Worm (Caenorhabditis elegans): ENCODE data around the gene ugt-30.

The ugt-30 gene

DNA sequence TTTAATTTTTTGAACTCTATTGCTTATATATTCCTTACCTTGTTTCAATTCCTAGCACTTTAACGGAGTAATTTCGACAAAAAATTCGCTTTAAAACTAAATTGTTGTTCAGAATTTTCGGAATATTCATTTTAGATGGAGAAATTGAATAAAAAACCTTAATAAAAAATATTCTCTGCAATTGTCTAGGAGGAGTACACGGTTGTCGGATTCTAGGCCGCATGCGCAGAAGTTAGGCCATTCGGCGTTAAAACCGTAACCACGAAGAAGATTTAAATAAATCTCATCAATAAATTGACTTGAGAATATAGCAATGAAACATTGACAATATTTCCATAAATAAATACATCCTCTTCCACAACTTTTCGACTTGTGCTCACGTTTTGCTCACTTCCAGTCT is 42.8 kb downstream of the ugt-30 start, which contains the start of the genes C01G10.10 and C01G10.9 (continued):
- TF ChIP-seq nhr-12 (tag; optimal IDR thresholded peaks at IDR 0.05), result no peak
- no peak for TF ChIP-seq mbf-1 (tag; optimal IDR thresholded peaks at IDR 0.05)

DNA sequence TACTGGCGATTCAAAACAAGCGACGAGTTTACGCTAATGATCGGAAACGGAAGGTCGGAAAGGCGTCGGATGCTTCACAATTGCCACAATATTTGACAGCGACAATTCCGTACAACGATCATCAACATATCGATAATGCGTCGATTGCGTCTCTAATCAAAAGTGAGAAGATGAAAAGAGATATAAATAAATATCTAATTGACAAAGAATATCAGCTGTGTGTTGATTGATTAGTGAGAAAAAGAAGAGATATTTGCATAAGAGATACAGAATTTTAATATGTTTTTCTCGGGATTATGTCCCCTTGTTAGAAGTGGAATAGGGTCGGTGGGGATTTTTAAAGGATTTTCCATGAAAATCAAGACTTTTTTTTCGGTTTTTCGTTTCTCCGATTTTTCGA is 46.5 kb downstream of the ugt-30 start:
- TF ChIP-seq mbf-1 (tag; optimal IDR thresholded peaks at IDR 0.05), result no peak
- no peak for TF ChIP-seq fos-1 (tag; optimal IDR thresholded peaks at IDR 0.05)
- no peak for TF ChIP-seq blmp-1 (tag; optimal IDR thresholded peaks at IDR 0.05; ENCODE audit: insufficient read depth)
- no peak for TF ChIP-seq zag-1 (tag; optimal IDR thresholded peaks at IDR 0.05)
- no peak for TF ChIP-seq lsy-2 (tag; optimal IDR thresholded peaks at IDR 0.05)
- no peak for TF ChIP-seq nhr-129 (tag; optimal IDR thresholded peaks at IDR 0.05)
- TF ChIP-seq mdl-1 (tag; optimal IDR thresholded peaks at IDR 0.05), result no peak
- no peak for TF ChIP-seq nhr-23 (tag; optimal IDR thresholded peaks at IDR 0.05)
- no peak for TF ChIP-seq Y55F3AM.14 (GFP tag; optimal IDR thresholded peaks at IDR 0.05)
- TF ChIP-seq R02D3.7 (tag; optimal IDR thresholded peaks at IDR 0.05), result no peak
- TF ChIP-seq egl-27 (tag; optimal IDR thresholded peaks at IDR 0.05), result no peak
- TF ChIP-seq sma-3 (GFP tag; optimal IDR thresholded peaks at IDR 0.05), result no peak
- no peak for TF ChIP-seq lin-11 (tag; optimal IDR thresholded peaks at IDR 0.05)
- TF ChIP-seq dmd-4 (tag; optimal IDR thresholded peaks at IDR 0.05), result no peak
- no peak for TF ChIP-seq lin-39 (tag; optimal IDR thresholded peaks at IDR 0.05)
- TF ChIP-seq ceh-82 (tag; optimal IDR thresholded peaks at IDR 0.05), result no peak
- no peak for TF ChIP-seq ZK546.5 (tag; optimal IDR thresholded peaks at IDR 0.05)
- TF ChIP-seq nhr-77 (tag; optimal IDR thresholded peaks at IDR 0.05), result no peak
- no peak for TF ChIP-seq ztf-1 (GFP tag; conservative IDR thresholded peaks at IDR 0.05)

DNA sequence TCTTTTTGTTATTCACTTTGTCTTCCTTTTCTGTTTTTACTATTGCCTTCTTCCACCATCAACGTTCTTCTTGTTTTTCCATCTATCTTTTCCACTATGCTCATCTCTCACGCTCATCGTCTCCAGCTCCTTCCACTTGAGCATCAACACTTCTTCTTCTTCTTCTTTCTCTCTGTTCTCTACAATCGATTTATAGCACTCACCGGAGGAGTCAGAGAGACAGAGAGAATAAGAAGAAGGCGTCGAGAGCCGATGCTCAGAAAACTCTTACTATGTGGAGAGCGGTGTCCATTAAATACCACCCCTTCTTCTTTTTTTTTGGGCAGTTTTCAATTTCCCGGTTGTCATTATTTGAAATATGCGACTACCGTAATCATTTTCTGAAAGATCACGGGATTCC is 50.2 kb downstream of the ugt-30 start:
- TF ChIP-seq crh-2 (tag; optimal IDR thresholded peaks at IDR 0.05) (peak; percentile 32), zag-1 (tag; optimal IDR thresholded peaks at IDR 0.05) (peak; percentile 45), mbf-1 (tag; optimal IDR thresholded peaks at IDR 0.05) (no peak), C34F6.9 (tag; optimal IDR thresholded peaks at IDR 0.05) (peak; percentile 62), nhr-129 (tag; optimal IDR thresholded peaks at IDR 0.05) (peak; percentile 52), unc-55 (GFP tag; optimal IDR thresholded peaks at IDR 0.05) (peak; percentile 82), ztf-1 (GFP tag; conservative IDR thresholded peaks at IDR 0.05) (no peak), sma-9 (GFP tag; optimal IDR thresholded peaks at IDR 0.05) (peak; percentile 39), sma-9 (tag; optimal IDR thresholded peaks at IDR 0.05) (no peak), nhr-12 (tag; optimal IDR thresholded peaks at IDR 0.05) (no peak), lsy-2 (tag; optimal IDR thresholded peaks at IDR 0.05) (peak in 1 of 2 experiments; percentile 35), mab-5 (tag; optimal IDR thresholded peaks at IDR 0.05) (peak; percentile 11)

DNA sequence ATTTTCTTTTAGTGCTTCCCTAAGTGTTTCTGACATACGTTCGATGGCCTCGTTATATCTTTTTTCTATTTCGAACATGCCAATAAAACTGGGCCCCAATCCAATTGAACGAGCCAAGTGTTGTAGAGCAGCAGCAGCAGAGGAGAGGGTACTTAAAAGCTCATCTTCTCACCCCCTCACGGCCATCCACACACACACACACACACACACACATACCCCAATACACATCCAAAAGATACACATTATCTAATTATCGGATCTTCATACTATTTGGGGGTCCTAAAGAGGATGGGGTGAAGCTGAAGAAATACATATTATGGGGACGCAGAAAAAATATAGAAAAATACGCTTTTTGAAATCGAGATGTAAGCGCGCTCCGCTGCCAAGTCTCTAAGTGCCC is 52.3 kb downstream of the ugt-30 start:
- TF ChIP-seq egl-27 (tag; optimal IDR thresholded peaks at IDR 0.05) (no peak), ZK546.5 (tag; optimal IDR thresholded peaks at IDR 0.05) (no peak), zag-1 (tag; optimal IDR thresholded peaks at IDR 0.05) (no peak), mdl-1 (tag; optimal IDR thresholded peaks at IDR 0.05) (no peak), mab-5 (tag; optimal IDR thresholded peaks at IDR 0.05) (no peak), nhr-12 (tag; optimal IDR thresholded peaks at IDR 0.05) (no peak), nhr-11 (tag; optimal IDR thresholded peaks at IDR 0.05) (no peak), lin-13 (GFP tag; optimal IDR thresholded peaks at IDR 0.05) (no peak), ceh-82 (tag; optimal IDR thresholded peaks at IDR 0.05) (no peak), ceh-16 (tag; optimal IDR thresholded peaks at IDR 0.05) (no peak), fos-1 (tag; optimal IDR thresholded peaks at IDR 0.05) (no peak), sma-3 (GFP tag; optimal IDR thresholded peaks at IDR 0.05) (no peak), unc-39 (tag; optimal IDR thresholded peaks at IDR 0.05) (no peak), C34F6.9 (tag; optimal IDR thresholded peaks at IDR 0.05) (no peak), unc-55 (GFP tag; optimal IDR thresholded peaks at IDR 0.05) (no peak)

Measured in whole organism, L2 larva.